Worm (Caenorhabditis elegans): ENCODE results near the gene rsu-1.

The rsu-1 gene

DNA sequence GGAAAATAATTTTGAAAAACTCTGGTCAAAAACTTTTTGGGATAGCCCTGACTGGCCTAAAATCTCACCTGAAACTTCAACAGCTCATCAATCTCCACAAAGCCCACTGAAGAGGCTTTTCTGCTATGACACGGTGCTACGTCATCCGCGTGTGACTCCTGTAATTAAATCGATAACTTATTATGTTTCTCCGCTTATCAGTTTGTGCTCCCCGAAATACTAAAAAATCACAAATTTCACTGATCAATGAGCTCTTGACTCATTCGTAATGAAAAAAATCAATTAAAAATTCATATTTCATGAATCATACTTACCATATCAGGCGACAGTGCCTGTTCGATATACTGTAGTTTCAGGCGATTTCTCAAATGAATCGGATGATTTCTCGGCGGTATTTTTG lies 3.2 kb downstream of the rsu-1 start:
- TF ChIP-seq php-3 (GFP tag; IDR thresholded peaks at IDR 0.05) (peak; percentile 60; the same call in 1 of the 2 replicates), rbr-2 (tag; optimal IDR thresholded peaks at IDR 0.05) (no peak), daf-12 (tag; optimal IDR thresholded peaks at IDR 0.05) (no peak), nhr-111 (GFP tag; optimal IDR thresholded peaks at IDR 0.05) (no peak), pqm-1 (tag; optimal IDR thresholded peaks at IDR 0.05) (peak; percentile 58), tra-1 (GFP tag; IDR thresholded peaks at IDR 0.05) (0 out of 2 replicates have a peak, but pooled peaks have one; percentile 7), lin-13 (GFP tag; optimal IDR thresholded peaks at IDR 0.05) (no peak), nhr-77 (tag; optimal IDR thresholded peaks at IDR 0.05) (no peak), mdt-29 (GFP tag; IDR thresholded peaks at IDR 0.05) (no peak), hlh-11 (tag; optimal IDR thresholded peaks at IDR 0.05) (peak; percentile 2), dve-1 (tag; optimal IDR thresholded peaks at IDR 0.05; ENCODE audit: insufficient read depth) (peak; percentile 64), sdz-12 (GFP tag; optimal IDR thresholded peaks at IDR 0.05) (no peak), snpc-4 (tag; optimal IDR thresholded peaks at IDR 0.05) (no peak), dmd-6 (GFP tag; IDR thresholded peaks at IDR 0.05) (peak; percentile 52; the same call in 1 of the 2 replicates), nhr-41 (GFP tag; IDR thresholded peaks at IDR 0.05) (no peak), daf-16 (GFP tag; optimal IDR thresholded peaks at IDR 0.05) (no peak), daf-16 (tag; optimal IDR thresholded peaks at IDR 0.05) (peak; percentile 19), lin-38 (GFP tag; IDR thresholded peaks at IDR 0.05) (no peak), dpl-1 (GFP tag; optimal IDR thresholded peaks at IDR 0.05) (no peak), nhr-28 (tag; optimal IDR thresholded peaks at IDR 0.05) (peak; percentile 60), unc-39 (tag; optimal IDR thresholded peaks at IDR 0.05) (no peak), lsy-2 (tag; optimal IDR thresholded peaks at IDR 0.05) (no peak)

DNA sequence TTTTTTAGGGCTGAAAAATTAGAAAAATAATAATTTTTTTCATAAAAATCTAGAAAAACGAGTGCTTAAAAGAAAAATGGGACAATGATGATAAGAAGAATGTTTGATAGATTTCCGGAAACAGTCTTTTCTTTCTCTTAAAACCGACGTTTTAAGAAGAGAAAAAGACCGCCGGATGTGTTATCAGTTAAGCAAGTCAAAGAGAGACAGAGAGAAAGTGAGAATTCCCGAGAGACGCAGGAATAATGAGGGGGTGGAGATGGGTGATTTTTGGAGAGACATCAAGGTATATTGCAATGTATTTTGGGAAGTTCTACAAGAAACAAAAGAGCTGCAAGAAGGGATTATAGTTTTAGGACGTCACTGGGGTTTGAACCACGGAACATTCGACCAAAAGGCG lies 3.7 kb downstream of the rsu-1 start, which contains the start of gene C34C12.9:
TSS of gene C34C12.9 (minus strand) at position 16 of the 400 bp plus-strand sequence.
- TF ChIP-seq mes-2 (tag; optimal IDR thresholded peaks at IDR 0.05; ENCODE audit: poor library complexity, severe bottlenecking) (no peak), egl-43 (GFP tag; IDR thresholded peaks at IDR 0.05) (no peak), daf-8 (GFP tag; IDR thresholded peaks at IDR 0.05) (no peak), Y105C5A.15 (GFP tag; IDR thresholded peaks at IDR 0.05) (no peak), D1046.2 (GFP tag; IDR thresholded peaks at IDR 0.05) (no peak), ama-1 (optimal IDR thresholded peaks at IDR 0.05) (no peak), F44E2.7 (GFP tag; IDR thresholded peaks at IDR 0.05) (no peak), lin-13 (GFP tag; optimal IDR thresholded peaks at IDR 0.05) (no peak), zip-11 (GFP tag; IDR thresholded peaks at IDR 0.05) (no peak), ZK337.2 (GFP tag; IDR thresholded peaks at IDR 0.05) (no peak), T26A8.4 (GFP tag; IDR thresholded peaks at IDR 0.05) (no peak), lin-1 (GFP tag; IDR thresholded peaks at IDR 0.05) (peak; percentile 93), pha-4 (GFP tag; IDR thresholded peaks at IDR 0.05) (no peak), pha-4 (tag; optimal IDR thresholded peaks at IDR 0.05) (no peak), dve-1 (tag; optimal IDR thresholded peaks at IDR 0.05; ENCODE audit: insufficient read depth) (peak; percentile 17), unc-130 (GFP tag; optimal IDR thresholded peaks at IDR 0.05) (no peak), nhr-6 (tag; optimal IDR thresholded peaks at IDR 0.05) (no peak), F10B5.3 (tag; optimal IDR thresholded peaks at IDR 0.05) (no peak), duxl-1 (tag; optimal IDR thresholded peaks at IDR 0.05; ENCODE audit: poor library complexity) (no peak), nhr-111 (GFP tag; optimal IDR thresholded peaks at IDR 0.05) (no peak), ztf-7 (tag; optimal IDR thresholded peaks at IDR 0.05) (no peak), aha-1 (tag) (peak; percentile 39), rbr-2 (tag; optimal IDR thresholded peaks at IDR 0.05) (no peak), hlh-11 (tag; optimal IDR thresholded peaks at IDR 0.05) (peak; percentile 16), tag-97 (GFP tag; IDR thresholded peaks at IDR 0.05) (no peak), hlh-30 (tag; optimal IDR thresholded peaks at IDR 0.05; ENCODE audit: insufficient read depth) (no peak), nhr-102 (tag; optimal IDR thresholded peaks at IDR 0.05) (no peak), nhr-25 (tag; optimal IDR thresholded peaks at IDR 0.05; ENCODE audit: borderline replicate concordance, insufficient read depth) (no peak), madf-9 (GFP tag; conservative IDR thresholded peaks at IDR 0.05) (no peak), mdl-1 (tag; optimal IDR thresholded peaks at IDR 0.05) (no peak), lin-15B (tag; optimal IDR thresholded peaks at IDR 0.05) (no peak), snpc-1.2 (GFP tag; IDR thresholded peaks at IDR 0.05) (no peak), ZK546.5 (tag; optimal IDR thresholded peaks at IDR 0.05) (no peak), Y5F2A.4 (GFP tag; optimal IDR thresholded peaks at IDR 0.05) (no peak)
